Worm (Caenorhabditis elegans) whole organism, L4/young adult: ENCODE measurements around the gene sre-20.

Source experiments
- W03F9.2 ChIP-seq: fragments of 150-350 bp; optimal IDR thresholded peaks from 2 replicates; lab custom pipeline; 2014; ENCODE audit warnings: missing biosample characterization, missing genetic modification characterization
- him-1 ChIP-seq: sonication (generic microtip); optimal IDR thresholded peaks from 2 replicates; lab custom pipeline; 2016; ENCODE audit warnings: missing genotype, missing genetic modification reagents, missing genetic modification characterization, missing compliant biosample characterization

ce11 chrV:12759660-12760059 is 25.1 kb downstream of the sre-20 start, which contains the start of gene papl-1:
- TF ChIP-seq him-1 (tag; lab: Kevin White, UChicago), result no peak
- TF ChIP-seq W03F9.2 (tag; lab: Kevin White, UChicago), result no peak
